Worm (Caenorhabditis elegans): ENCODE results near the gene srbc-71.

Gene srbc-71

DNA sequence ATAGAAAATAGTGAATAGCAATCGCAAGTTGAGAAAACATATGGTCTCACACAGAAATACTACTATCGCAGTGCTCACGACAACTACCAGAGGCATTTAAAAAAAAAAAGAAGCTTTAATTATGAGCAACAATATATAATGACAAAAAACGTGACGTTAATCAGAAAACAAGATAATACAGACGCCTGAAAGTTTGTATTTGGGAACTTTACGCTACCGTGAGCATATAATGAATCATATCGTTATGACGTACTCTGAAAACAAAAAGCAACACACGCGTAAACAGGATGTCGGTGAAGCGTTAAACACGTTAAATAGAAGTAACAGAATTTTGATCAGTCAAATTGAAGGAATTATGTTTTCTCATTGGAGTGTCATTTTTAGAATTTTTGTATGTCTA is at the start of gene srbc-71:
TSS of gene srbc-71 (minus strand) at position 101 of the 400 bp plus-strand sequence.
- TF ChIP-seq F13C5.2 (tag; optimal IDR thresholded peaks at IDR 0.05) = no peak
- TF ChIP-seq tbx-37 (GFP tag; conservative IDR thresholded peaks at IDR 0.05) = no peak
- no peak for TF ChIP-seq pes-1 (GFP tag; IDR thresholded peaks at IDR 0.05)
- TF ChIP-seq ets-7 (tag; optimal IDR thresholded peaks at IDR 0.05) = no peak
- TF ChIP-seq hnd-1 (tag; optimal IDR thresholded peaks at IDR 0.05) = no peak
- TF ChIP-seq tbx-11 (GFP tag; IDR thresholded peaks at IDR 0.05) = no peak
- TF ChIP-seq scrt-1 (GFP tag; IDR thresholded peaks at IDR 0.05) = no peak

DNA sequence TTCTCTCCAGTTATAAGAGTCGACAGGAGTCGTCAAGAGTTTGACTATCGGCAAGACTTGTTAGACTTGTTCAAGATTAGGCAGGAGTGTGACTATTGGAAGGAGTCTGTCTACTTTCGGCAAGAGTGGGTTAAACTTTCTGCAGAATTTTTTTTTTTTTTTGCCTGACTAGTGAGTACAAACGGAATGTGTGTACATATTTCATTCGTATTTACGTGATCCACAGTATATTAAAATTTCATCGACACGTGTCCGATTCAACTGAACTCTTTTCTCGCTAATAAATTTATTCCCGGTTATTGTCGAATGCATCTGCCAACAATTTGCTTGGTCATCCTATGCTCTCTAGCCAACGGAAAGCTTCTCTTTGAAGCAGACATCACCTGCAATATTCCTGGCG is 46.4 kb upstream of the srbc-71 start, which contains the start of gene F36A4.1:
TSS of gene F36A4.1 (plus strand) at position 301 of the 400 bp plus-strand sequence.
- no peak for TF ChIP-seq pes-1 (GFP tag; IDR thresholded peaks at IDR 0.05)

DNA sequence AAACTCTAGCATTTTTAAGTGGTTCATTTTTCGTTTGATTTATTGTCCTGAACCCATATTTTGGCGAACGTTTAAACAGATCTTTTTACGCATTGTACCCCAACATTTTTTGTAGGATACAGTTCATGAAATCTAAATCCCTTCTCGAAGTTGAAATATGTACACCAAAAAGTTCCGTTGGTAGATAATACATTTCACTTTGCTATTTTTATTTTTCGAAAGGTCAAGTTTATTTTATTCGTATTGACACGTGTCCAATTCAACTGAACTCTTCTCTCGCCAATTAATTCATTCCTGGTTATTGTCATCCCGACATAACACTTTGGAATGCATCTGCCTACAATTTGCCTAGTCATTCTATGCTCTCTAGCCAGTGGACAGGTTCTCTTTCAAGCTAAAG is 45.2 kb upstream of the srbc-71 start, which contains the start of gene F36A4.2:
TSS of gene F36A4.2 (plus strand) at position 301 of the 400 bp plus-strand sequence.
- TF ChIP-seq tbx-37 (GFP tag; conservative IDR thresholded peaks at IDR 0.05) (no peak), hmg-4 (GFP tag; optimal IDR thresholded peaks at IDR 0.05) (no peak), tra-4 (tag; optimal IDR thresholded peaks at IDR 0.05) (no peak), ceh-36 (tag; optimal IDR thresholded peaks at IDR 0.05) (no peak), scrt-1 (GFP tag; IDR thresholded peaks at IDR 0.05) (no peak), F13C5.2 (tag; optimal IDR thresholded peaks at IDR 0.05) (no peak), aly-1 (tag; optimal IDR thresholded peaks at IDR 0.05) (no peak), B0310.2 (tag; optimal IDR thresholded peaks at IDR 0.05) (no peak), tbx-11 (GFP tag; IDR thresholded peaks at IDR 0.05) (no peak)

DNA sequence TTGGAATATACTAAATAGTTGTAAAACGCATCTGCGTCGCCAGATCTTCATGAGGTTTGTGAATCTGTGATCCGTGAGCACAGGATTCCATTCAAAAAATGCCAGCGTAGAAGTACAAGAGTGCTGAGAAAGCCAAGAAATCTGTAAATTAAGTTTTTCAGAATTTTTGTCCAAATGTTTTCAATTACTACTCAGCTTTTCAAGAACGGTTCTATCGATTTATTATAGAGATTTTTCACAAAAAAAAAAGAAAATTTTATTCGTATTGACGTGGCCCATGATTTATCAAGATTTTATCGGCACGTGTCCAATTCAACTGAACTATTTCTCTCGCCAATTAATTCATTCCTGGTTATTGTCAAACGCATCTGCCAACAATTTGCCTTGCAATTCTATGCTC is 43.6 kb upstream of the srbc-71 start, which contains the start of gene F36A4.3:
TSS of gene F36A4.3 (plus strand) at position 301 of the 400 bp plus-strand sequence.
- TF ChIP-seq ceh-36 (tag; optimal IDR thresholded peaks at IDR 0.05) = no peak
- no peak for TF ChIP-seq F13C5.2 (tag; optimal IDR thresholded peaks at IDR 0.05)
- no peak for TF ChIP-seq hmbx-1 (tag; optimal IDR thresholded peaks at IDR 0.05)
- TF ChIP-seq hmg-4 (GFP tag; optimal IDR thresholded peaks at IDR 0.05) = no peak
- no peak for TF ChIP-seq ama-1 (optimal IDR thresholded peaks at IDR 0.05)
- TF ChIP-seq flt-1 (GFP tag; IDR thresholded peaks at IDR 0.05) = no peak
- TF ChIP-seq hnd-1 (tag; optimal IDR thresholded peaks at IDR 0.05) = no peak
- no peak for TF ChIP-seq ets-7 (tag; optimal IDR thresholded peaks at IDR 0.05)
- no peak for TF ChIP-seq sea-1 (GFP tag; conservative IDR thresholded peaks at IDR 0.05)
- no peak for TF ChIP-seq tbx-11 (GFP tag; IDR thresholded peaks at IDR 0.05)
- no peak for TF ChIP-seq B0310.2 (tag; optimal IDR thresholded peaks at IDR 0.05)
- no peak for TF ChIP-seq tra-4 (tag; optimal IDR thresholded peaks at IDR 0.05)
- no peak for TF ChIP-seq tbx-37 (GFP tag; conservative IDR thresholded peaks at IDR 0.05)
- no peak for TF ChIP-seq pes-1 (GFP tag; IDR thresholded peaks at IDR 0.05)
- no peak for TF ChIP-seq ceh-13 (GFP tag; optimal IDR thresholded peaks at IDR 0.05)
- no peak for TF ChIP-seq scrt-1 (GFP tag; IDR thresholded peaks at IDR 0.05)
- no peak for TF ChIP-seq aly-1 (tag; optimal IDR thresholded peaks at IDR 0.05)

DNA sequence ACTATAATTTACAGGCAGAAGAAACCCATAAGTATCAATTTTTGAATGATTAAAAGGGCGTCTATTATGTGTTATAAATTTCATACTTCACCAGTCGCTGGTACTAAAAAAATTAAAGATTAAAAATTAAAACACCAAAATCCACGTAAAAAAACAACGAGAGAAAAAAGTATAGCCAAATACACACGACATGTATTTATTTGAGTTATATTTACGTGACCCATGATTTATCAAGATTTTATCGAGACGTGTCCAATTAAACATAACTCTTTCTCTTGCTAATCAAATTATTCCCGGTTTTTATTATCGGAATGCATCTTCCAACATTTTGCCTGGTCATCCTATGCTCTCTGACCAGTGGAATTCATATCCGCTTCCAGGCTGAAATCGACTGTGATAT is 41.6 kb upstream of the srbc-71 start, which contains the start of gene F36A4.4:
TSS of gene F36A4.4 (plus strand) at position 301 of the 400 bp plus-strand sequence.
- TF ChIP-seq flt-1 (GFP tag; IDR thresholded peaks at IDR 0.05) (no peak), B0310.2 (tag; optimal IDR thresholded peaks at IDR 0.05) (no peak), hnd-1 (tag; optimal IDR thresholded peaks at IDR 0.05) (no peak), ama-1 (optimal IDR thresholded peaks at IDR 0.05) (no peak), pes-1 (GFP tag; IDR thresholded peaks at IDR 0.05) (no peak), hmbx-1 (tag; optimal IDR thresholded peaks at IDR 0.05) (no peak), ets-7 (tag; optimal IDR thresholded peaks at IDR 0.05) (no peak)

DNA sequence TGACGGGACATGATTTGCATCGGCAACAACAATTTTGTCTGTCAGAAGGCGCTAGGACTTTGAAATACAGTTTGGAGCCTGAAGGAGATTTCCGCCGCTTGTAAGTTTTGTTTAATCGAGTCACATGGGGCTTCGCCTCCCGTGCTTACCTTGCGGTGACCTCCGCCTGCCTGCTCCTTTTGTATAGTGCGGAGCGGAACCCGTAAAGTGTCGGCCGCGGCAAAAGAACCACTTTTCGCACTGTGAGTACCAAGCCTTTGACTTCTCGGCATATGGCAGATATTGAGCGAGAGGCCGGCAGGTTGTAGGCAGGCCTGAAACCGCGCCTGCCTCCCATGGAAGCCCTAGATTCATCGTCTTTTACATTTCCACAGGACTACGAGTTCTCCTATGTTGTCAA is 40.2 kb upstream of the srbc-71 start:
- TF ChIP-seq tbx-11 (GFP tag; IDR thresholded peaks at IDR 0.05) (no peak), ama-1 (optimal IDR thresholded peaks at IDR 0.05) (no peak), ets-7 (tag; optimal IDR thresholded peaks at IDR 0.05) (no peak), ceh-13 (GFP tag; optimal IDR thresholded peaks at IDR 0.05) (no peak), sea-1 (GFP tag; conservative IDR thresholded peaks at IDR 0.05) (no peak), hnd-1 (tag; optimal IDR thresholded peaks at IDR 0.05) (no peak), ceh-36 (tag; optimal IDR thresholded peaks at IDR 0.05) (no peak), flt-1 (GFP tag; IDR thresholded peaks at IDR 0.05) (no peak), pes-1 (GFP tag; IDR thresholded peaks at IDR 0.05) (no peak), F13C5.2 (tag; optimal IDR thresholded peaks at IDR 0.05) (no peak), hmg-4 (GFP tag; optimal IDR thresholded peaks at IDR 0.05) (no peak), hmbx-1 (tag; optimal IDR thresholded peaks at IDR 0.05) (no peak), B0310.2 (tag; optimal IDR thresholded peaks at IDR 0.05) (no peak), tra-4 (tag; optimal IDR thresholded peaks at IDR 0.05) (no peak)

DNA sequence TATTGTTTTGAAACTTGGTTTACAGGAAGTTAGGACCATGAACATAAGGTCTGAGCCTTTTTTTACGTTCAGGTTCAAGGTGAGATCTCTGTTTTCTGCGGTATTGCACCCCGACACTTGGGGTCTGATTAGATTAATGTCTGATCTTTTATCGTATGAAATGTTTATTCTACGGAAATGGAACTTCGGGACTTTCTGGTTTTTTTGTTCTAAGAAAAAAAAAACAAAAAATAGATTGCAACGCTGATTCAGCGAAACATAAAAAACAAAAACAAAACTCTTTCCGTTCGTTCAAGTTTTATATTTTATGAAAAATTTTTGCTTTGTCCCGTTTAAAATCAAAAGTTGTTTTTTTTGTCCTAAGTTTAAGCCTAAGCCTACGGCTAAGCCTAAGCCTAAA is 39.5 kb upstream of the srbc-71 start, which contains the start of gene F36A4.5:
TSS of gene F36A4.5 (plus strand) at position 301 of the 400 bp plus-strand sequence.
- TF ChIP-seq pes-1 (GFP tag; IDR thresholded peaks at IDR 0.05) (no peak), sea-1 (GFP tag; conservative IDR thresholded peaks at IDR 0.05) (no peak), hmbx-1 (tag; optimal IDR thresholded peaks at IDR 0.05) (no peak), ceh-36 (tag; optimal IDR thresholded peaks at IDR 0.05) (no peak), F13C5.2 (tag; optimal IDR thresholded peaks at IDR 0.05) (no peak), hmg-4 (GFP tag; optimal IDR thresholded peaks at IDR 0.05) (no peak), ets-7 (tag; optimal IDR thresholded peaks at IDR 0.05) (no peak), flt-1 (GFP tag; IDR thresholded peaks at IDR 0.05) (no peak), tra-4 (tag; optimal IDR thresholded peaks at IDR 0.05) (no peak), hnd-1 (tag; optimal IDR thresholded peaks at IDR 0.05) (no peak), B0310.2 (tag; optimal IDR thresholded peaks at IDR 0.05) (no peak), scrt-1 (GFP tag; IDR thresholded peaks at IDR 0.05) (no peak), ceh-13 (GFP tag; optimal IDR thresholded peaks at IDR 0.05) (no peak), aly-1 (tag; optimal IDR thresholded peaks at IDR 0.05) (no peak), ama-1 (optimal IDR thresholded peaks at IDR 0.05) (no peak), tbx-37 (GFP tag; conservative IDR thresholded peaks at IDR 0.05) (no peak)

DNA sequence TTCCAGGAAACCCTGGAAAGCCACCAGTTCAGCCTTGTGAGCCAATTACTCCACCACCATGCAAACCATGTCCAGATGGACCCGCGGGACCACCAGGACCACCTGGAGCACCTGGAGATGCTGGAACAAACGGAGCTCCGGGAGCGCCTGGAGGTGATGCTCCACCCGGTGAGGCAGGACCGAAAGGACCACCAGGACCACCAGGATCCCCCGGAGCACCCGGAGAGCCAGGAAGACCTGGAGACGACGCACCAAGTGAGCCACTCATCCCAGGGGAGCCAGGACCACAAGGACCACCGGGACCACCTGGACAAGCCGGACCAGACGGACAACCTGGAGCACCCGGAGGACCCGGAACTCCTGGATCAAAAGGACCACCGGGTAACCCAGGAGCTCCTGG is 38.9 kb upstream of the srbc-71 start:
- TF ChIP-seq hnd-1 (tag; optimal IDR thresholded peaks at IDR 0.05) (no peak), pes-1 (GFP tag; IDR thresholded peaks at IDR 0.05) (no peak), hmg-4 (GFP tag; optimal IDR thresholded peaks at IDR 0.05) (no peak), B0310.2 (tag; optimal IDR thresholded peaks at IDR 0.05) (no peak), ama-1 (optimal IDR thresholded peaks at IDR 0.05) (no peak)
